Worm (Caenorhabditis elegans) whole organism, young adult: ENCODE results near the gene T03F7.5.
A peak's percentile ranks its signal among the peaks of the same experiment; 100 is the strongest.

ENCODE experiments used
- B0019.2 ChIP-seq: fragments of 200-800 bp; sonication (Bioruptor generic); conservative IDR thresholded peaks from 2 replicates; pipeline ENCODE4 v1.3.6; 2022; ENCODE audit warnings: missing genetic modification reagents, missing genetic modification characterization, missing compliant biosample characterization
- B0261.1 ChIP-seq: sonication (generic microtip); optimal IDR thresholded peaks from 2 replicates; lab custom pipeline; 2016; ENCODE audit warnings: mild to moderate bottlenecking, missing genetic modification characterization, moderate library complexity, missing compliant biosample characterization
- C06A6.2 ChIP-seq: fragments of 200-800 bp; sonication (Bioruptor generic); conservative IDR thresholded peaks from 2 replicates; pipeline ENCODE4 v1.3.6; 2022; ENCODE audit warnings: missing genetic modification characterization, missing compliant biosample characterization
- F10E7.11 ChIP-seq: sonication (generic microtip); optimal IDR thresholded peaks from 2 replicates; lab custom pipeline; 2017; ENCODE audit warnings: mild to moderate bottlenecking, missing genetic modification characterization, moderate library complexity, missing compliant biosample characterization
- F23B12.7 ChIP-seq: sonication (generic microtip); optimal IDR thresholded peaks from 2 replicates; lab custom pipeline; 2017; ENCODE audit warnings: missing genetic modification characterization, mild to moderate bottlenecking, missing compliant biosample characterization, antibody characterized with exemption, moderate library complexity; ENCODE audit not compliant: insufficient read depth
- F33H1.4 ChIP-seq: fragments of 200-800 bp; sonication (Bioruptor generic); IDR thresholded peaks from 2 replicates; pipeline ENCODE4 v1.3.6; 2022; ENCODE audit warnings: missing genetic modification reagents, missing genetic modification characterization, missing compliant biosample characterization
- F52B5.7 ChIP-seq: sonication (generic microtip); optimal IDR thresholded peaks from 2 replicates; lab custom pipeline; 2016; ENCODE audit warnings: mild to moderate bottlenecking, missing genetic modification characterization, missing compliant biosample characterization
- F55B11.4 ChIP-seq: sonication (generic microtip); optimal IDR thresholded peaks from 2 replicates; lab custom pipeline; 2016; ENCODE audit warnings: missing compliant biosample characterization, missing genetic modification characterization, borderline replicate concordance; ENCODE audit not compliant: insufficient read depth
- F57C9.4 ChIP-seq: sonication (generic microtip); optimal IDR thresholded peaks from 2 replicates; lab custom pipeline; 2017; ENCODE audit warnings: mild to moderate bottlenecking, missing genetic modification characterization, missing compliant biosample characterization
- K11D2.4 ChIP-seq: fragments of 200-800 bp; sonication (Bioruptor generic); IDR thresholded peaks from 2 replicates; pipeline ENCODE4 v1.3.6; 2022; ENCODE audit warnings: missing genetic modification reagents, missing genetic modification characterization, missing compliant biosample characterization
- K12H6.12 ChIP-seq: fragments of 200-800 bp; sonication (Bioruptor generic); optimal IDR thresholded peaks from 2 replicates; lab custom pipeline; 2018; ENCODE audit warnings: mild to moderate bottlenecking, missing genetic modification characterization, missing compliant biosample characterization
- T07F8.4 ChIP-seq: sonication (generic microtip); optimal IDR thresholded peaks from 2 replicates; lab custom pipeline; 2016; ENCODE audit warnings: mild to moderate bottlenecking, missing genetic modification characterization, moderate library complexity, missing compliant biosample characterization
- Y79H2A.3 ChIP-seq: fragments of 200-800 bp; sonication (Bioruptor generic); conservative IDR thresholded peaks from 2 replicates; pipeline ENCODE4 v1.3.6; 2022; ENCODE audit warnings: missing genetic modification reagents, missing genetic modification characterization, missing compliant biosample characterization
- akir-1 ChIP-seq: fragments of 200-800 bp; sonication (Bioruptor generic); optimal IDR thresholded peaks from 2 replicates; lab custom pipeline; 2018; ENCODE audit warnings: mild to moderate bottlenecking, missing genetic modification characterization, moderate library complexity, missing compliant biosample characterization
- ama-1 ChIP-seq, 3 experiments: fragments of 150-350 bp in 1 of 3; sonication (generic microtip) in 2 of 3; optimal IDR thresholded peaks; 2 replicates each; lab custom pipeline; 2014 to 2018; ENCODE audit warnings: missing biosample characterization in 2 of 3, missing genetic modification characterization in 2 of 3, missing genetic modification reagents in 2 of 3
- cebp-1 ChIP-seq, 2 experiments: fragments of 200-800 bp in 1 of 2; sonication (Bioruptor generic) in 1 of 2; sonication (generic microtip) in 1 of 2; IDR thresholded peaks in 1 of 2; optimal IDR thresholded peaks in 1 of 2; 2 replicates each; pipeline versions ENCODE4 v1.3.6 to Lab custom; 2017 to 2022; ENCODE audit warnings: missing compliant biosample characterization in 2 of 2, missing genetic modification characterization in 2 of 2, mild to moderate bottlenecking in 1 of 2, missing genetic modification reagents in 1 of 2, moderate library complexity in 1 of 2
- cebp-2 ChIP-seq: fragments of 200-800 bp; sonication (Bioruptor generic); IDR thresholded peaks from 2 replicates; pipeline ENCODE4 v1.3.6; 2022; ENCODE audit warnings: missing genetic modification characterization, missing compliant biosample characterization
- ceh-79 ChIP-seq: sonication (generic microtip); optimal IDR thresholded peaks from 2 replicates; lab custom pipeline; 2017; ENCODE audit warnings: mild to moderate bottlenecking, missing genetic modification characterization, missing compliant biosample characterization
- dpff-1 ChIP-seq: sonication (generic microtip); optimal IDR thresholded peaks from 2 replicates; lab custom pipeline; 2017; ENCODE audit warnings: mild to moderate bottlenecking, missing genetic modification characterization, missing compliant biosample characterization
- efl-1 ChIP-seq: fragments of 150-350 bp; optimal IDR thresholded peaks from 2 replicates; lab custom pipeline; 2014; ENCODE audit warnings: missing biosample characterization, missing genetic modification reagents, missing genetic modification characterization
- egrh-3 ChIP-seq: fragments of 200-800 bp; sonication (Bioruptor generic); IDR thresholded peaks from 2 replicates; pipeline ENCODE4 v1.3.6; 2022; ENCODE audit warnings: missing genetic modification reagents, missing genetic modification characterization, missing compliant biosample characterization
- fkh-3 ChIP-seq: sonication (generic microtip); optimal IDR thresholded peaks from 2 replicates; lab custom pipeline; 2016; ENCODE audit warnings: mild to moderate bottlenecking, missing genetic modification characterization, missing compliant biosample characterization
- him-1 ChIP-seq: sonication (generic microtip); optimal IDR thresholded peaks from 2 replicates; lab custom pipeline; 2016; ENCODE audit warnings: missing genotype, missing genetic modification reagents, missing genetic modification characterization, missing compliant biosample characterization
- hlh-26 ChIP-seq: fragments of 200-800 bp; sonication (Bioruptor generic); conservative IDR thresholded peaks from 2 replicates; pipeline ENCODE4 v1.3.6; 2022; ENCODE audit warnings: missing genetic modification reagents, missing genetic modification characterization, missing compliant biosample characterization
- hmg-1.2 ChIP-seq: fragments of 200-800 bp; sonication (Bioruptor generic); IDR thresholded peaks from 2 replicates; pipeline ENCODE4 v1.3.6; 2022; ENCODE audit warnings: missing genetic modification reagents, missing genetic modification characterization, missing compliant biosample characterization
- hmg-20 ChIP-seq: fragments of 200-800 bp; sonication (Bioruptor generic); IDR thresholded peaks from 2 replicates; pipeline ENCODE4 v1.3.6; 2022; ENCODE audit warnings: missing genetic modification reagents, missing genetic modification characterization, missing compliant biosample characterization
- let-607 ChIP-seq, 2 experiments: fragments of 200-800 bp in 1 of 2; sonication (Bioruptor generic) in 1 of 2; sonication (generic microtip) in 1 of 2; optimal IDR thresholded peaks; 2 replicates each; lab custom pipeline; 2016 to 2018; ENCODE audit warnings: mild to moderate bottlenecking in 2 of 2, missing compliant biosample characterization in 2 of 2, missing genetic modification characterization in 2 of 2, moderate library complexity in 2 of 2, missing genotype in 1 of 2
- lin-26 ChIP-seq: fragments of 200-800 bp; sonication (Bioruptor generic); IDR thresholded peaks from 2 replicates; pipeline ENCODE4 v1.3.6; 2022; ENCODE audit warnings: missing genetic modification reagents, missing genetic modification characterization, missing compliant biosample characterization
- lsy-27 ChIP-seq: sonication (generic microtip); optimal IDR thresholded peaks from 2 replicates; lab custom pipeline; 2017; ENCODE audit warnings: missing genetic modification characterization, mild to moderate bottlenecking, missing compliant biosample characterization, antibody characterized with exemption, missing genotype, borderline replicate concordance; ENCODE audit not compliant: insufficient read depth
- madf-6 ChIP-seq: fragments of 200-800 bp; sonication (Bioruptor generic); IDR thresholded peaks from 2 replicates; pipeline ENCODE4 v1.3.6; 2022; ENCODE audit warnings: missing genetic modification reagents, missing genetic modification characterization, missing compliant biosample characterization
- madf-8 ChIP-seq: fragments of 200-800 bp; sonication (Bioruptor generic); conservative IDR thresholded peaks from 2 replicates; pipeline ENCODE4 v1.3.6; 2022; ENCODE audit warnings: missing genetic modification reagents, missing genetic modification characterization, missing compliant biosample characterization
- mcd-1 ChIP-seq: fragments of 200-800 bp; sonication (Bioruptor generic); IDR thresholded peaks from 2 replicates; pipeline ENCODE4 v1.3.6; 2022; ENCODE audit warnings: missing genetic modification reagents, missing genetic modification characterization, missing compliant biosample characterization
- nfyb-1 ChIP-seq: fragments of 200-800 bp; sonication (Bioruptor generic); IDR thresholded peaks from 2 replicates; pipeline ENCODE4 v1.3.6; 2022; ENCODE audit warnings: missing genetic modification reagents, missing genetic modification characterization, missing compliant biosample characterization
- nhr-80 ChIP-seq: sonication (generic microtip); optimal IDR thresholded peaks from 2 replicates; lab custom pipeline; 2016; ENCODE audit warnings: missing genetic modification characterization, missing compliant biosample characterization
- repo-1 ChIP-seq: sonication (generic microtip); optimal IDR thresholded peaks from 2 replicates; lab custom pipeline; 2017; ENCODE audit warnings: mild to moderate bottlenecking, missing genetic modification characterization, missing compliant biosample characterization
- tlf-1 ChIP-seq: fragments of 200-800 bp; sonication (Bioruptor generic); optimal IDR thresholded peaks from 2 replicates; lab custom pipeline; 2018; ENCODE audit warnings: mild to moderate bottlenecking, missing genetic modification characterization, missing compliant biosample characterization
- zim-3 ChIP-seq: sonication (generic microtip); optimal IDR thresholded peaks from 2 replicates; lab custom pipeline; 2017; ENCODE audit warnings: mild to moderate bottlenecking, missing genetic modification characterization, moderate library complexity, missing compliant biosample characterization

The T03F7.5 gene

ce11 chrV:11323720-11324119, 25.2 kb upstream of the T03F7.5 start, which contains the start of gene str-141:
Gene str-141, minus strand, starts transcription at chrV:11323820.
- no peak for TF ChIP-seq hmg-20 (GFP tag; lab: Robert Waterston, UW)
- TF ChIP-seq F57C9.4 (tag; lab: Kevin White, UChicago): no peak
- TF ChIP-seq lin-26: no peak
- TF ChIP-seq madf-6: peak; percentile 48; the same call in 1 of the 2 replicates
- TF ChIP-seq lsy-27: no peak
- 0 out of 2 replicates have a peak, but pooled peaks have one; percentile 43 for TF ChIP-seq nfyb-1 (GFP tag; lab: Robert Waterston, UW)
- no peak for TF ChIP-seq ama-1 (optimal IDR thresholded peaks at IDR 0.05; lab: Kevin White, UChicago)
- TF ChIP-seq ama-1 (GFP tag; optimal IDR thresholded peaks at IDR 0.05; lab: Kevin White, UChicago): peak in 1 of 2 experiments; percentile 14
- no peak for TF ChIP-seq cebp-1 (GFP tag; IDR thresholded peaks at IDR 0.05; lab: Robert Waterston, UW)
- TF ChIP-seq cebp-1 (tag; optimal IDR thresholded peaks at IDR 0.05; lab: Kevin White, UChicago): no peak

ce11 chrV:11321719-11322118, 23.2 kb upstream of the T03F7.5 start, which contains the start of gene F47G9.4:
Gene F47G9.4, minus strand, starts transcription at chrV:11321816.
- TF ChIP-seq nhr-80 (tag; lab: Kevin White, UChicago) (peak; percentile 39), akir-1 (GFP tag; lab: Kevin White, UChicago) (no peak)

- TF ChIP-seq F10E7.11 (no peak), Y79H2A.3 (GFP tag; lab: Robert Waterston, UW) (no peak)
These were observed 22.3 kb upstream of the T03F7.5 start for ce11 chrV:11320860-11321259.

ce11 chrV:11316801-11317200, 18.3 kb upstream of the T03F7.5 start, which contains the start of gene cutl-18:
Gene cutl-18, minus strand, starts transcription at chrV:11316901.
- no peak for TF ChIP-seq C06A6.2 (GFP tag; lab: Robert Waterston, UW)
- no peak for TF ChIP-seq madf-8 (GFP tag; lab: Robert Waterston, UW)

ce11 chrV:11314025-11314880, 15.7 kb upstream of the T03F7.5 start:
- peak; percentile 96 for TF ChIP-seq him-1
- peak; percentile 93 for TF ChIP-seq Y79H2A.3 (GFP tag; lab: Robert Waterston, UW)
- peak; percentile 86 for TF ChIP-seq mcd-1 (GFP tag; lab: Robert Waterston, UW)
- peak; percentile 25 for TF ChIP-seq F55B11.4 (tag; lab: Kevin White, UChicago)
- TF ChIP-seq dpff-1: peak; percentile 89
- peak; percentile 99 for TF ChIP-seq cebp-2 (GFP tag; lab: Robert Waterston, UW)
- peak; percentile 67 for TF ChIP-seq F33H1.4 (GFP tag; lab: Robert Waterston, UW)
- peak; percentile 73 for TF ChIP-seq egrh-3 (GFP tag; lab: Robert Waterston, UW)
- TF ChIP-seq K12H6.12 (tag; lab: Kevin White, UChicago): peak; percentile 90
- TF ChIP-seq hmg-20 (GFP tag; lab: Robert Waterston, UW): peak; percentile 92
- TF ChIP-seq cebp-1 (GFP tag; IDR thresholded peaks at IDR 0.05; lab: Robert Waterston, UW): peak; percentile 85
- peak; percentile 93 for TF ChIP-seq cebp-1 (tag; optimal IDR thresholded peaks at IDR 0.05; lab: Kevin White, UChicago)
- peak; percentile 84 for TF ChIP-seq hlh-26 (GFP tag; lab: Robert Waterston, UW)
- TF ChIP-seq T07F8.4 (tag; lab: Kevin White, UChicago): peak; percentile 96
- peak; percentile 92 for TF ChIP-seq F23B12.7 (tag; lab: Kevin White, UChicago)
- peak; percentile 97 for TF ChIP-seq repo-1 (tag; lab: Kevin White, UChicago)
- peak; percentile 88 to 90 for TF ChIP-seq let-607 (tag; optimal IDR thresholded peaks at IDR 0.05; lab: Kevin White, UChicago)
- peak; percentile 99 for TF ChIP-seq ceh-79 (tag; lab: Kevin White, UChicago)
- peak; percentile 90 for TF ChIP-seq madf-6
- TF ChIP-seq K11D2.4 (GFP tag; lab: Robert Waterston, UW): peak; percentile 89
- TF ChIP-seq fkh-3: peak; percentile 99
- peak; percentile 100 for TF ChIP-seq B0261.1
- TF ChIP-seq F10E7.11: peak; percentile 99
- peak; percentile 90 for TF ChIP-seq hmg-1.2 (GFP tag; lab: Robert Waterston, UW)
- TF ChIP-seq tlf-1 (GFP tag; lab: Kevin White, UChicago): peak; percentile 93
- TF ChIP-seq B0019.2 (GFP tag; lab: Robert Waterston, UW): peak; percentile 87
- TF ChIP-seq F52B5.7: peak; percentile 100
- peak; percentile 99 for TF ChIP-seq zim-3 (tag; lab: Kevin White, UChicago)
- TF ChIP-seq efl-1: peak; percentile 53
